Fruit fly (Drosophila melanogaster): ENCODE data around the gene Snoo.

Gene Snoo

dm6 chr2L:7984059-7984800 is at the start of gene Snoo (continued):
- no peak for TF ChIP-seq hbn (GFP tag; IDR thresholded peaks at IDR 0.05; ENCODE audit: partially characterized antibody)
- no peak for TF ChIP-seq sc (optimal IDR thresholded peaks at IDR 0.05)
- TF ChIP-seq sc (GFP tag; optimal IDR thresholded peaks at IDR 0.05) = no peak
- no peak for TF ChIP-seq sqz (GFP tag; optimal IDR thresholded peaks at IDR 0.05)
- TF ChIP-seq fd64A (GFP tag; optimal IDR thresholded peaks at IDR 0.05) = no peak
- TF ChIP-seq yki (optimal IDR thresholded peaks at IDR 0.05) = no peak
- no peak for TF ChIP-seq nmo (GFP tag; optimal IDR thresholded peaks at IDR 0.05)
- peak; percentile 58; the same call in 2 of the 3 replicates for TF ChIP-seq Opbp (GFP tag; IDR thresholded peaks at IDR 0.05; ENCODE audit: partially characterized antibody)
- no peak for TF ChIP-seq Dek (tag; optimal IDR thresholded peaks at IDR 0.05)
- TF ChIP-seq emc (GFP tag; optimal IDR thresholded peaks at IDR 0.05) = no peak
- peak; percentile 33; the same call in 1 of the 2 replicates for TF ChIP-seq Adf1 (GFP tag; IDR thresholded peaks at IDR 0.05)
- no peak for TF ChIP-seq vnd (GFP tag; IDR thresholded peaks at IDR 0.05; ENCODE audit: partially characterized antibody)
- TF ChIP-seq D19B (GFP tag; optimal IDR thresholded peaks at IDR 0.05) = no peak
- TF ChIP-seq CG34422 (GFP tag; IDR thresholded peaks at IDR 0.05) = peak; percentile 23; the same call in 1 of the 3 replicates
- no peak for TF ChIP-seq vfl (GFP tag; optimal IDR thresholded peaks at IDR 0.05)
- peak; percentile 31; the same call in 1 of the 2 replicates for TF ChIP-seq E2f2 (GFP tag; IDR thresholded peaks at IDR 0.05)
- TF ChIP-seq Med (GFP tag) = peak; percentile 85
- TF ChIP-seq B-H1 (GFP tag; IDR thresholded peaks at IDR 0.05) = no peak
- no peak for TF ChIP-seq Oli (tag; optimal IDR thresholded peaks at IDR 0.05)
- no peak for TF ChIP-seq CG30020 (tag; optimal IDR thresholded peaks at IDR 0.05)
- TF ChIP-seq CG8089 (GFP tag; optimal IDR thresholded peaks at IDR 0.05) = no peak
- TF ChIP-seq Side (GFP tag; optimal IDR thresholded peaks at IDR 0.05) = no peak
- TF ChIP-seq CG2116 (GFP tag; optimal IDR thresholded peaks at IDR 0.05) = peak; percentile 35
- peak; percentile 36 for TF ChIP-seq slbo (GFP tag; IDR thresholded peaks at IDR 0.05)
- no peak for TF ChIP-seq cas (GFP tag; IDR thresholded peaks at IDR 0.05)
- TF ChIP-seq row (GFP tag; IDR thresholded peaks at IDR 0.05) = peak; percentile 7; the same call in 1 of the 3 replicates
- TF ChIP-seq gem (tag; optimal IDR thresholded peaks at IDR 0.05) = no peak
- TF ChIP-seq Atf3 (GFP tag; optimal IDR thresholded peaks at IDR 0.05) = no peak
- no peak for TF ChIP-seq zen (tag; optimal IDR thresholded peaks at IDR 0.05)
- peak; percentile 64 for TF ChIP-seq CTCF (GFP tag; optimal IDR thresholded peaks at IDR 0.05)
- TF ChIP-seq Trl (optimal IDR thresholded peaks at IDR 0.05) = peak; percentile 90 to 94
- peak; percentile 71 for TF ChIP-seq Trl (GFP tag; optimal IDR thresholded peaks at IDR 0.05)
- no peak for TF ChIP-seq CG9437 (GFP tag; optimal IDR thresholded peaks at IDR 0.05)
- TF ChIP-seq CG4360 (GFP tag; IDR thresholded peaks at IDR 0.05) = peak; percentile 48
- TF ChIP-seq CG10543 (GFP tag; optimal IDR thresholded peaks at IDR 0.05) = peak; percentile 53
- TF ChIP-seq CG34376 (GFP tag; optimal IDR thresholded peaks at IDR 0.05) = peak; percentile 69
- no peak for TF ChIP-seq CG15269 (tag; optimal IDR thresholded peaks at IDR 0.05)
- TF ChIP-seq GATAe (GFP tag; conservative IDR thresholded peaks at IDR 0.05) = no peak
- TF ChIP-seq CG15073 (GFP tag; optimal IDR thresholded peaks at IDR 0.05) = no peak
- TF ChIP-seq bcd (GFP tag; optimal IDR thresholded peaks at IDR 0.05) = no peak
- peak; percentile 100 for TF ChIP-seq CG3163 (GFP tag; optimal IDR thresholded peaks at IDR 0.05)
- no peak for TF ChIP-seq otp (GFP tag; IDR thresholded peaks at IDR 0.05)
- no peak for TF ChIP-seq CG12219 (GFP tag; optimal IDR thresholded peaks at IDR 0.05)
- TF ChIP-seq CG16813 (GFP tag; IDR thresholded peaks at IDR 0.05; ENCODE audit: partially characterized antibody) = 0 out of 3 replicates have a peak, but pooled peaks have one; percentile 15
- no peak for TF ChIP-seq kay (GFP tag; optimal IDR thresholded peaks at IDR 0.05)
- TF ChIP-seq HLHmδ (GFP tag; optimal IDR thresholded peaks at IDR 0.05) = no peak
- no peak for TF ChIP-seq dimm (GFP tag; IDR thresholded peaks at IDR 0.05)
- TF ChIP-seq Stat92E (GFP tag; optimal IDR thresholded peaks at IDR 0.05) = no peak
- TF ChIP-seq pum (GFP tag; optimal IDR thresholded peaks at IDR 0.05) = no peak
- no peak; the same call in 1 of the 2 replicates for TF ChIP-seq CG32532 (GFP tag; IDR thresholded peaks at IDR 0.05)
- no peak for TF ChIP-seq pfk (GFP tag; optimal IDR thresholded peaks at IDR 0.05)

All from whole organism, embryonic.